Fruit fly (Drosophila melanogaster) whole organism, prepupa: ENCODE measurements around the gene CG6000.

Experiments
- CG10631 ChIP-seq: fragments of 200-800 bp; sonication (Bioruptor generic); optimal IDR thresholded peaks from 2 replicates; lab custom pipeline; 2016; ENCODE audit warnings: missing biosample characterization, missing genetic modification characterization
- CG11294 ChIP-seq: fragments of 200-800 bp; sonication (Bioruptor generic); IDR thresholded peaks from 2 replicates; pipeline ENCODE4 v1.3.6; 2022; ENCODE audit warnings: missing biosample characterization, missing genetic modification characterization
- OdsH ChIP-seq: fragments of 200-800 bp; sonication (Bioruptor generic); optimal IDR thresholded peaks from 3 replicates; lab custom pipeline; 2016; ENCODE audit warnings: missing biosample characterization, missing genetic modification characterization
- spab ChIP-seq: fragments of 200-800 bp; sonication (Bioruptor generic); optimal IDR thresholded peaks from 2 replicates; lab custom pipeline; 2017; ENCODE audit warnings: missing biosample characterization, mild to moderate bottlenecking, missing genetic modification characterization, missing genetic modification reagents
- ss ChIP-seq, 2 experiments: fragments of 200-800 bp; sonication (Bioruptor generic); optimal IDR thresholded peaks; 2 replicates in 1 of 2; 3 replicates in 1 of 2; lab custom pipeline; 2017 to 2018; ENCODE audit warnings: mild to moderate bottlenecking in 2 of 2, missing biosample characterization in 2 of 2, missing genetic modification characterization in 2 of 2, moderate library complexity in 1 of 2

DNA sequence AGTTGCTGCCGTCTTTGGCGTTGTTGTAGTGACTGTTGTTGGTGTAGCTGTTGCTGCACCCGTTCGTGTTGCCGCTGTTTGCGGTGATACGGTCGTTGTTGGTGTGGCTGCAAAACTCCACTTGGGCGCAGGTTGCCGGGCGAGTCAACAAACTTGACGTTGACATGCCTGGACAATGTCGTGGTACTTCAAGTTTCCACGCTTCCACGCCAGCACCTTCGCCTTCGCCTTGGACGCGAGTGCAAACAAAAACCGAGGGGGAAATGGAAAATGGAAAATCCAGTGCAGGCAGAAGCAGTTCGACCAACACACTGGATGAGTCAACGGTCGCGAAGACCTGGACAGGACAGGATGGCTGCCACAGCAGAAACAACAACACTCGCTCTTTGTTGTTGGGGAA is 29.5 kb upstream of the CG6000 start:
- TF ChIP-seq OdsH (GFP tag; lab: Kevin White, UChicago) (no peak), spab (GFP tag; lab: Kevin White, UChicago) (no peak), CG11294 (GFP tag; lab: Robert Waterston, UW) (no peak), ss (GFP tag; optimal IDR thresholded peaks at IDR 0.05; lab: Kevin White, UChicago) (no peak), CG10631 (GFP tag; lab: Kevin White, UChicago) (no peak)
